Fruit fly (Drosophila melanogaster) whole organism, embryonic: Measurements from ENCODE around the gene CG32425.
A peak's percentile ranks its signal among the peaks of the same experiment; 100 is the strongest.

Experiments
- B-H1 ChIP-seq: fragments of 200-800 bp; sonication (Bioruptor generic); IDR thresholded peaks from 3 replicates; pipeline ENCODE4 v1.3.6; 2022; ENCODE audit warnings: missing biosample characterization, missing genetic modification characterization
- CG10366 ChIP-seq: fragments of 200-800 bp; sonication (Bioruptor generic); IDR thresholded peaks from 2 replicates; pipeline ENCODE4 v1.3.6; 2022; ENCODE audit warnings: missing biosample characterization, missing genetic modification characterization
- CG12219 ChIP-seq: fragments of 200-800 bp; sonication (Bioruptor generic); optimal IDR thresholded peaks from 3 replicates; lab custom pipeline; 2018; ENCODE audit warnings: missing biosample characterization, mild to moderate bottlenecking, missing genetic modification characterization
- CG12236 ChIP-seq: fragments of 200-800 bp; sonication (Bioruptor generic); optimal IDR thresholded peaks from 2 replicates; lab custom pipeline; 2016; ENCODE audit warnings: missing biosample characterization, missing genetic modification characterization
- CG12744 ChIP-seq: fragments of 200-800 bp; sonication (Bioruptor generic); optimal IDR thresholded peaks from 2 replicates; lab custom pipeline; 2016; ENCODE audit warnings: missing biosample characterization, missing genetic modification characterization
- CG14710 ChIP-seq: fragments of 200-800 bp; sonication (Bioruptor generic); optimal IDR thresholded peaks from 3 replicates; lab custom pipeline; 2019; ENCODE audit warnings: missing biosample characterization, mild to moderate bottlenecking, missing genetic modification characterization, moderate library complexity
- CG15269 ChIP-seq: fragments of 200-800 bp; sonication (Bioruptor generic); optimal IDR thresholded peaks from 2 replicates; lab custom pipeline; 2018; ENCODE audit warnings: missing biosample characterization, mild to moderate bottlenecking, missing genetic modification characterization, moderate library complexity
- CG1603 ChIP-seq: fragments of 200-800 bp; sonication (Bioruptor generic); optimal IDR thresholded peaks from 2 replicates; lab custom pipeline; 2019; ENCODE audit warnings: missing biosample characterization, mild to moderate bottlenecking, missing genetic modification characterization, moderate library complexity
- CG17568 ChIP-seq: fragments of 200-800 bp; sonication (Bioruptor generic); optimal IDR thresholded peaks from 2 replicates; lab custom pipeline; 2018; ENCODE audit warnings: missing biosample characterization, mild to moderate bottlenecking, missing genetic modification characterization, moderate library complexity
- CG17802 ChIP-seq: fragments of 200-800 bp; sonication (Bioruptor generic); optimal IDR thresholded peaks from 2 replicates; lab custom pipeline; 2018; ENCODE audit warnings: missing biosample characterization, mild to moderate bottlenecking, missing genetic modification characterization, moderate library complexity
- CG18599 ChIP-seq: fragments of 200-800 bp; sonication (Bioruptor generic); optimal IDR thresholded peaks from 3 replicates; lab custom pipeline; 2017; ENCODE audit warnings: missing biosample characterization, missing genetic modification characterization, mild to moderate bottlenecking, moderate library complexity, missing genetic modification reagents
- CG18764 ChIP-seq: fragments of 200-800 bp; sonication (Bioruptor generic); optimal IDR thresholded peaks from 3 replicates; lab custom pipeline; 2016; ENCODE audit warnings: missing biosample characterization, missing genetic modification characterization
- CG2116 ChIP-seq: fragments of 200-800 bp; sonication (Bioruptor generic); optimal IDR thresholded peaks from 3 replicates; lab custom pipeline; 2018; ENCODE audit warnings: missing biosample characterization, mild to moderate bottlenecking, missing genetic modification characterization
- CG2678 ChIP-seq: fragments of 200-800 bp; sonication (Bioruptor generic); optimal IDR thresholded peaks from 3 replicates; lab custom pipeline; 2019; ENCODE audit warnings: missing biosample characterization, mild to moderate bottlenecking, missing genetic modification characterization, moderate library complexity
- CG30403 ChIP-seq: fragments of 200-800 bp; sonication (Bioruptor generic); optimal IDR thresholded peaks from 3 replicates; lab custom pipeline; 2016; ENCODE audit warnings: missing biosample characterization, missing genetic modification characterization
- CG3407 ChIP-seq: fragments of 200-800 bp; sonication (Bioruptor generic); optimal IDR thresholded peaks from 2 replicates; lab custom pipeline; 2018; ENCODE audit warnings: missing biosample characterization, mild to moderate bottlenecking, missing genetic modification characterization
- CG34422 ChIP-seq: fragments of 200-800 bp; sonication (Bioruptor generic); IDR thresholded peaks from 3 replicates; pipeline ENCODE4 v1.3.6; 2022; ENCODE audit warnings: missing biosample characterization, missing genetic modification characterization
- CG5180 ChIP-seq: fragments of 200-800 bp; sonication (Bioruptor generic); optimal IDR thresholded peaks from 3 replicates; lab custom pipeline; 2017; ENCODE audit warnings: missing biosample characterization, missing genetic modification characterization, mild to moderate bottlenecking, moderate library complexity, missing genetic modification reagents
- CG7963 ChIP-seq: fragments of 200-800 bp; sonication (Bioruptor generic); IDR thresholded peaks from 3 replicates; pipeline ENCODE4 v1.3.6; 2022; ENCODE audit warnings: missing biosample characterization, missing genetic modification characterization; ENCODE audit not compliant: partially characterized antibody
- CG9437 ChIP-seq: fragments of 200-800 bp; sonication (Bioruptor generic); optimal IDR thresholded peaks from 2 replicates; lab custom pipeline; 2018; ENCODE audit warnings: missing biosample characterization, mild to moderate bottlenecking, missing genetic modification characterization
- CkIIα-i1 ChIP-seq: fragments of 200-800 bp; sonication (Bioruptor generic); IDR thresholded peaks from 2 replicates; pipeline ENCODE4 v1.3.6; 2022; ENCODE audit warnings: missing biosample characterization, missing genetic modification characterization
- Doc3 ChIP-seq: fragments of 200-800 bp; sonication (Bioruptor generic); IDR thresholded peaks from 3 replicates; pipeline ENCODE4 v1.3.6; 2022; ENCODE audit warnings: missing biosample characterization, missing genetic modification characterization; ENCODE audit not compliant: partially characterized antibody
- H15 ChIP-seq: fragments of 200-800 bp; sonication (Bioruptor generic); IDR thresholded peaks from 3 replicates; pipeline ENCODE4 v1.3.6; 2022; ENCODE audit warnings: missing biosample characterization, missing genetic modification characterization
- Hey ChIP-seq: fragments of 200-800 bp; sonication (Bioruptor generic); optimal IDR thresholded peaks from 3 replicates; lab custom pipeline; 2018; ENCODE audit warnings: missing biosample characterization, mild to moderate bottlenecking, missing genetic modification characterization
- HmgZ ChIP-seq: fragments of 200-800 bp; sonication (Bioruptor generic); optimal IDR thresholded peaks from 2 replicates; lab custom pipeline; 2018; ENCODE audit warnings: missing biosample characterization, mild to moderate bottlenecking, missing genetic modification characterization
- Hsf ChIP-seq: fragments of 200-800 bp; sonication (Bioruptor generic); optimal IDR thresholded peaks from 3 replicates; lab custom pipeline; 2016; ENCODE audit warnings: missing biosample characterization, missing genetic modification characterization
- MTF-1 ChIP-seq: fragments of 200-800 bp; sonication (Bioruptor generic); optimal IDR thresholded peaks from 2 replicates; lab custom pipeline; 2018; ENCODE audit warnings: missing biosample characterization, mild to moderate bottlenecking, missing genetic modification characterization, borderline replicate concordance
- NC2β ChIP-seq: fragments of 200-800 bp; sonication (Bioruptor generic); optimal IDR thresholded peaks from 2 replicates; lab custom pipeline; 2016; ENCODE audit warnings: missing biosample characterization, missing genetic modification characterization
- Ptx1 ChIP-seq: fragments of 200-800 bp; sonication (Bioruptor generic); IDR thresholded peaks from 2 replicates; pipeline ENCODE4 v1.3.6; 2022; ENCODE audit warnings: missing biosample characterization, missing genetic modification characterization
- Ravus ChIP-seq: fragments of 200-800 bp; sonication (Bioruptor generic); IDR thresholded peaks from 2 replicates; pipeline ENCODE4 v1.3.6; 2022; ENCODE audit warnings: missing biosample characterization, missing genetic modification characterization
- Side ChIP-seq: fragments of 200-800 bp; sonication (Bioruptor generic); optimal IDR thresholded peaks from 2 replicates; lab custom pipeline; 2016; ENCODE audit warnings: missing biosample characterization, missing genetic modification characterization
- aop ChIP-seq: fragments of 200-800 bp; sonication (Bioruptor generic); IDR thresholded peaks from 2 replicates; pipeline ENCODE4 v1.3.6; 2022; ENCODE audit warnings: missing biosample characterization, missing genetic modification characterization
- ara ChIP-seq: fragments of 200-800 bp; sonication (Bioruptor generic); IDR thresholded peaks from 2 replicates; pipeline ENCODE4 v1.3.6; 2022; ENCODE audit warnings: missing biosample characterization, missing genetic modification characterization
- bbx ChIP-seq: fragments of 200-800 bp; sonication (Bioruptor generic); IDR thresholded peaks from 2 replicates; pipeline ENCODE4 v1.3.6; 2022; ENCODE audit warnings: missing biosample characterization, missing genetic modification characterization; ENCODE audit not compliant: partially characterized antibody
- corto ChIP-seq: fragments of 200-800 bp; sonication (Bioruptor generic); optimal IDR thresholded peaks from 2 replicates; lab custom pipeline; 2016; ENCODE audit warnings: missing biosample characterization, mild to moderate bottlenecking, missing genetic modification characterization, moderate library complexity
- crp ChIP-seq, 2 experiments: fragments of 200-800 bp; sonication (Bioruptor generic); optimal IDR thresholded peaks; 2 replicates in 1 of 2; 3 replicates in 1 of 2; lab custom pipeline; 2017; ENCODE audit warnings: missing biosample characterization in 2 of 2, missing genetic modification characterization in 2 of 2, mild to moderate bottlenecking in 1 of 2, moderate library complexity in 1 of 2
- gt ChIP-seq: fragments of 200-800 bp; sonication (Bioruptor generic); IDR thresholded peaks from 2 replicates; pipeline ENCODE4 v1.3.6; 2022; ENCODE audit warnings: missing biosample characterization, missing genetic modification characterization
- hb ChIP-seq: fragments of 200-800 bp; sonication (Bioruptor generic); IDR thresholded peaks from 3 replicates; pipeline ENCODE4 v1.3.6; 2022; ENCODE audit warnings: missing biosample characterization, missing genetic modification characterization; ENCODE audit not compliant: partially characterized antibody
- ind ChIP-seq: fragments of 200-800 bp; sonication (Bioruptor generic); optimal IDR thresholded peaks from 3 replicates; lab custom pipeline; 2016; ENCODE audit warnings: missing biosample characterization, missing genetic modification characterization
- jing ChIP-seq: fragments of 200-800 bp; sonication (Bioruptor generic); optimal IDR thresholded peaks from 2 replicates; lab custom pipeline; 2018; ENCODE audit warnings: missing biosample characterization, mild to moderate bottlenecking, missing genetic modification characterization
- kay ChIP-seq: fragments of 200-800 bp; sonication (Bioruptor generic); optimal IDR thresholded peaks from 2 replicates; lab custom pipeline; 2016; ENCODE audit warnings: missing biosample characterization, missing genetic modification characterization
- luna ChIP-seq: fragments of 200-800 bp; sonication (Bioruptor generic); optimal IDR thresholded peaks from 2 replicates; lab custom pipeline; 2016; ENCODE audit warnings: missing biosample characterization, missing genetic modification characterization
- pita ChIP-seq: fragments of 200-800 bp; sonication (Bioruptor generic); optimal IDR thresholded peaks from 2 replicates; lab custom pipeline; 2017; ENCODE audit warnings: missing biosample characterization, mild to moderate bottlenecking, missing genetic modification characterization
- psq ChIP-seq: fragments of 200-800 bp; sonication (Bioruptor generic); optimal IDR thresholded peaks from 2 replicates; lab custom pipeline; 2017; ENCODE audit warnings: missing biosample characterization, missing genetic modification characterization
- ro ChIP-seq: fragments of 200-800 bp; sonication (Bioruptor generic); IDR thresholded peaks from 2 replicates; pipeline ENCODE4 v1.3.6; 2022; ENCODE audit warnings: missing biosample characterization, missing genetic modification characterization
- slbo ChIP-seq: fragments of 200-800 bp; sonication (Bioruptor generic); IDR thresholded peaks from 2 replicates; pipeline ENCODE4 v1.3.6; 2022; ENCODE audit warnings: missing biosample characterization, missing genetic modification characterization
- slou ChIP-seq: fragments of 200-800 bp; sonication (Bioruptor generic); optimal IDR thresholded peaks from 3 replicates; lab custom pipeline; 2016; ENCODE audit warnings: missing biosample characterization, missing genetic modification characterization
- trh ChIP-seq: fragments of 200-800 bp; sonication (Bioruptor generic); optimal IDR thresholded peaks from 2 replicates; lab custom pipeline; 2016; ENCODE audit warnings: missing biosample characterization, missing genetic modification characterization
- usp ChIP-seq: fragments of >200 bp; optimal IDR thresholded peaks from 2 replicates; lab custom pipeline; 2017; ENCODE audit warnings: missing biosample characterization, missing genetic modification characterization
- vvl ChIP-seq: fragments of 200-800 bp; sonication (Bioruptor generic); IDR thresholded peaks from 2 replicates; pipeline ENCODE4 v1.3.6; 2022; ENCODE audit warnings: missing biosample characterization, missing genetic modification characterization

Gene CG32425

DNA sequence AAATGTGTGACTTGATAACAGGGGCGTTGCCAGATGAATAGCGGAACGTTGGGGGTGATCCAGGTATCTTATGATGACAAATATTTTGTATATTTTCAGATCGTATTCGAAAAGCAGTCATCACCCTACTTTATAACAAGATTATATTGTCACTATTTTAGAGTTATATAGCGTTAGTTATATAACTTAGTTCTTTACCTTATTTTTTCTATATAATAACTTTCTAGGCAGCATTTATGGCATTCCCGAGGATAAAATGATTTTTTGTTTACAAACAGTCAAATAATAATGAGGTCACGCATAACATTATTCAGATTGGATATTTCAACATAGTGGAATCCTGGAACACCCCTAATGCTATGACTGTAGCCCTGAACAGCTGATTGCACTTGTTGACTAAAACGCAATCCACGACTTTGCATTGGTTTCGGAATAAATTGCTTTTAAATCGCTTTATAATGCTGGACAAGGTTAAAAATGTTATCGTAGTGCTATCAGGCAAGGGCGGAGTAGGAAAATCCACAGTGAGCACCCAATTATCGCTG, 29.1 kb downstream of the CG32425 start, which contains the start of gene Nubp2 (continued):
- TF ChIP-seq CG10366 = peak; percentile 90
- peak; percentile 71 for TF ChIP-seq Ravus (GFP tag; lab: Robert Waterston, UW)
- TF ChIP-seq vvl (GFP tag; lab: Robert Waterston, UW) = peak; percentile 95
- TF ChIP-seq B-H1 (GFP tag; lab: Robert Waterston, UW) = peak; percentile 77
- TF ChIP-seq CG3407 (GFP tag; lab: Kevin White, UChicago) = peak; percentile 86
- peak; percentile 91 for TF ChIP-seq H15
- peak; percentile 98 for TF ChIP-seq Hsf (GFP tag; lab: Kevin White, UChicago)
- peak; percentile 85 for TF ChIP-seq psq (GFP tag; lab: Kevin White, UChicago)
- TF ChIP-seq luna = peak; percentile 73
- no peak for TF ChIP-seq pita (GFP tag; lab: Kevin White, UChicago)
- peak; percentile 92 to 96 for TF ChIP-seq crp (GFP tag; optimal IDR thresholded peaks at IDR 0.05; lab: Kevin White, UChicago)
- peak; percentile 97 for TF ChIP-seq CG2678 (tag; lab: Kevin White, UChicago)
- TF ChIP-seq kay = peak; percentile 96
- TF ChIP-seq CG18764 (GFP tag; lab: Kevin White, UChicago) = peak; percentile 94
- peak; percentile 97 for TF ChIP-seq HmgZ (tag; lab: Kevin White, UChicago)
- TF ChIP-seq CG34422 (GFP tag; lab: Robert Waterston, UW) = peak; percentile 91
- TF ChIP-seq CG14710 (tag; lab: Kevin White, UChicago) = peak; percentile 97
- TF ChIP-seq Side (GFP tag; lab: Kevin White, UChicago) = peak; percentile 89
- TF ChIP-seq NC2β (GFP tag; lab: Kevin White, UChicago) = peak; percentile 89
- no peak for TF ChIP-seq bbx (GFP tag; lab: Robert Waterston, UW)
- peak; percentile 79 for TF ChIP-seq ro (GFP tag; lab: Robert Waterston, UW)
- peak; percentile 96 for TF ChIP-seq CG15269
- TF ChIP-seq CG12219 (GFP tag; lab: Kevin White, UChicago) = peak; percentile 91
- TF ChIP-seq CG17802 (tag; lab: Kevin White, UChicago) = peak; percentile 76
- no peak for TF ChIP-seq Doc3 (GFP tag; lab: Robert Waterston, UW)
- TF ChIP-seq jing (GFP tag; lab: Kevin White, UChicago) = peak; percentile 85
- peak; percentile 95 for TF ChIP-seq CG18599 (GFP tag; lab: Kevin White, UChicago)
- TF ChIP-seq CG1603 = peak; percentile 86
- peak; percentile 74 for TF ChIP-seq corto (GFP tag; lab: Kevin White, UChicago)
- TF ChIP-seq ind (GFP tag; lab: Kevin White, UChicago) = peak; percentile 97
- no peak for TF ChIP-seq usp
- TF ChIP-seq slbo (GFP tag; lab: Robert Waterston, UW) = peak; percentile 96
- TF ChIP-seq Ptx1 (GFP tag; lab: Robert Waterston, UW) = peak; percentile 94
- peak; percentile 88 for TF ChIP-seq CG12744 (GFP tag; lab: Kevin White, UChicago)
- TF ChIP-seq hb (GFP tag; lab: Robert Waterston, UW) = no peak
- peak; percentile 78 for TF ChIP-seq Hey
- peak; percentile 84 for TF ChIP-seq CG2116 (GFP tag; lab: Kevin White, UChicago)
- TF ChIP-seq MTF-1 (GFP tag; lab: Kevin White, UChicago) = peak; percentile 65
- TF ChIP-seq CG17568 (GFP tag; lab: Kevin White, UChicago) = peak; percentile 89
- peak; percentile 90 for TF ChIP-seq CG9437 (GFP tag; lab: Kevin White, UChicago)
- TF ChIP-seq CG12236 (GFP tag; lab: Kevin White, UChicago) = peak; percentile 88
- TF ChIP-seq slou (GFP tag; lab: Kevin White, UChicago) = peak; percentile 94
- TF ChIP-seq CG7963 = no peak
- peak; percentile 80 for TF ChIP-seq CG5180 (GFP tag; lab: Kevin White, UChicago)
- TF ChIP-seq ara (GFP tag; lab: Robert Waterston, UW) = peak; percentile 68
- peak; percentile 75 for TF ChIP-seq gt
- no peak for TF ChIP-seq CkIIα-i1 (GFP tag; lab: Robert Waterston, UW)
- peak; percentile 99 for TF ChIP-seq CG30403 (GFP tag; lab: Kevin White, UChicago)
- peak; percentile 95 for TF ChIP-seq trh
- 0 out of 2 replicates have a peak, but pooled peaks have one; percentile 13 for TF ChIP-seq aop (GFP tag; lab: Robert Waterston, UW)
